Fruit fly (Drosophila melanogaster) whole organism, larva: ENCODE data around the gene CG13983.

Experiments
- noc ChIP-seq: fragments of 200-800 bp; sonication (Bioruptor generic); optimal IDR thresholded peaks from 3 replicates; lab custom pipeline; 2019; ENCODE audit warnings: missing biosample characterization, mild to moderate bottlenecking, missing genetic modification characterization, moderate library complexity

CG13983 gene

dm6 chr2L:6241037-6241436, 23.3 kb downstream of the CG13983 start:
- no peak for TF ChIP-seq noc (tag; lab: Kevin White, UChicago)

DNA sequence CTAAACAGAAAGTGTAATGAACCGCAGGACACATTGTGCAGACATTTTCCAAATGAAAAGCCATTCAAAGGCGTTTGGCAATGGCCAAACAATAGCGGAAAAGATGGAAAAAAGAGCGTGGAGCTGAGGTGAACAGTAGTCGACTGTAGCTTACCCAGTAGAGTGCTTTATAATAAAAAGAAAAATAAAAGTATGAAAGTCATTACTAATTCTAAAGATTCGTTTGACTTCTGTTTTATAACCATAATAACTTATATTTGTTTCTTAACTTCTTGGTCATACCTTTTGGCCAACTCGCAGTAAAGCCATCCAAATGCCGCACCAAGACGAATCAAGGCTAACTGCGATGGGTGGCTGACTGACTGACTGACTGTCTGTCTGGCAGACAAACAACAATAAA, 25.0 kb downstream of the CG13983 start:
- no peak for TF ChIP-seq noc (tag; lab: Kevin White, UChicago)

DNA sequence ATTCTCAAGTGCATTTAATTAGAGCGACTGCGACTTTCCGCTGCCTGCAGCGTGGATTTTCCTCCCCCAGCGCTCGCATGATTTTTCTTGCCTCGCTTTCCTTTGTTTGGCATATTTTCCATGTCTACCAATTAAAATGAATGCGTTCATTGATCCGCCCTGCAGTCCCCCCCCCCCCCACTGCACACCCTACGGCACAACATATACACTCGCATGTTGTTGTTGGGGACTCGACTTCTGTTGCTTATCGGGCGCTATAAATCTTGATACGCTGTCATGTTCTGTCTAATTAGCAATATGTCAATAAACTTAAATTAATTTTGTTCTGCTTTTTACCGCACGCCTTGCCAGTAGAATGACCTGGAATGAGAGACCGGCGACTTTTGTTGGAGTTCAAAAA, 27.9 kb downstream of the CG13983 start:
- TF ChIP-seq noc (tag; lab: Kevin White, UChicago): no peak

DNA sequence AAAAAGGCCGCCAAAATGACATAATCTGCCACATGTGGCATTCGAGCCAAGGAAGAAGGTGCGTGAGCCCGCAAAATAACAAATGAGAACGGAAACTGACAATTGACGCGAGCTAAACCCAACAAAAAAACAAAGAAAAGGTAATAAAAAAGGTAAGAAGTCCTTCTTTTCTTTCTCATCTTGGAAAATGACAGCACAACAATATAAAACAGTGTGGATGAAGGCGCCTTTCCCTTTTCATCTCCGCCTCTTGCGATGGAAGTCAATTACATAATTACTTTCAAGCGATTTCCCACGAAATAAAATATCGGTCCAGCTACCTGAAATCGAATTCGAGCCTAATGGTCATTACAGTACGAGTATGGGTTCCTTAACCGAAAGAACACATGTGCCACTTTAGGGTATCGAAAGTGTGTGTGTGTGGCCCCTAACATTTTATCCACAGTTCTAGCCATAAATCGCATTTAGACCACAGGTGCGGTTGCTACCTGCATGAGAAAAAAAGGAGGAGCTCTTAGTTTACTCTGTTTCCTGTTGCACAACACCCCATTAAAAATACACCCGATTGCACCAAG, 35.0 kb downstream of the CG13983 start:
- TF ChIP-seq noc (tag; lab: Kevin White, UChicago): no peak

DNA sequence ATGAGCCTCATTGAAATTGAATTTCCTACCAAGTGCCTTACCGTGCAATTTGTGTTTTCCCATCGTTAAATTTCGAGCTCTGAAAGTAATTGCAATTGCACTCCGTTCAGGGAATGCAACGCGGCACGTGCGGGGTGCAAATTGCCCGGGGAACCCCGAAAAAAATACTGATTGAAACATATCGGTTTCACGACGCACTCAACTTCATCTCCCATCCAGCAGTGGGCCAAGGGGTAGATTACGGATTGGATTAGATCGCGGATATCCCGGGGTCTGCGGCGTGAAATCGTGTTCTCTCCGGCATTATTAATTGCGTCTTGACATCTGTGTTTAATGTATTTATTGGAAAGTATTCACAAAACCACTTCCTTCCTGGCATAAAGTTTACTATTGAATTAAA, 35.8 kb downstream of the CG13983 start:
- TF ChIP-seq noc (tag; lab: Kevin White, UChicago): no peak

DNA sequence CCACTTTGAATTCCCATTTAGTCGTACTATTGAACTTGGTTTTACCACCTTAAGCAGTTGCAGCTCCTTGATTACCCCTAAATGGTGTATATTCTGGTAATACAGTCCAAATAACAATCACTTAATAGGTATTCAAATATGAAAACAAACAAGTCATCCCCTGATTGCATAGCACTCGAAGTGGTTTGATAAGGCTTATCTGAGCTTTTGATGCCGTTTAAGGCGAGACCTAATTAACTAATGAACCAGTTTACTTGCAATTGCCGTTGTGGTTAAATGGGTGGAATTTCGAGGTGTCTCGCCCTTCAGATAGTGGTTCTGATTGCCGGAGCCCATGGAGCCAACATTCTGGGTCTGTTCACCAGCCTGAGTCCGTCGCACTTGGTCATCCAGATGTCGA, 39.5 kb downstream of the CG13983 start, which contains the start of gene Ugt37B1:
Gene Ugt37B1, plus strand, starts transcription at position 246 of the 400 bp plus-strand sequence.
- no peak for TF ChIP-seq noc (tag; lab: Kevin White, UChicago)

- TF ChIP-seq noc (tag; lab: Kevin White, UChicago): no peak
Measured at dm6 chr2L:6224202-6224601, 40.1 kb downstream of the CG13983 start.

- no peak for TF ChIP-seq noc (tag; lab: Kevin White, UChicago)
Measured at dm6 chr2L:6220966-6221365, 43.3 kb downstream of the CG13983 start.

dm6 chr2L:6218669-6219406, 45.5 kb downstream of the CG13983 start:
- TF ChIP-seq noc (tag; lab: Kevin White, UChicago): no peak

dm6 chr2L:6215897-6216296, 48.4 kb downstream of the CG13983 start:
- TF ChIP-seq noc (tag; lab: Kevin White, UChicago): no peak
